Worm (Caenorhabditis elegans): Measurements from ENCODE around the gene F33A8.4.

DNA sequence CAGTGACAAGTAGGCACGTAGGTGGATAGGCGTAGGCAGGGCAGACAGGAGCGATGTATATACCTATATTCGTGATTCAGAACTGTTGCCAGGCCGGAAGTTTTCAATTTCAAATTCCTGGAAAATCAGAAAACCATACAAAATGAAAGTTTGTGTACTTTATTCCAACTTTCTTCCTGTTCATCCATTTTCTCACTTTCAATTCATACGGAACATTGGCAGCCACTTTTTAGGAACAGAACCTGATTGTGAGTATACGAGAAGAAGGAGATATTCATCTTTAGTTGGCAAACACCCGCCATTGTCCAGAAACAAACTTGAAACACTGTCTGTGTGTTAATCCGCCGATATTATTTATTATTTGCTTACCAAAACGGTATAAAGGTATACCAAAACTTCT, 13.1 kb downstream of the F33A8.4 start, which contains the start of gene srlf-15:
- no peak for TF ChIP-seq ztf-11 (tag; optimal IDR thresholded peaks at IDR 0.05)
- TF ChIP-seq lin-15B (tag; optimal IDR thresholded peaks at IDR 0.05), result no peak
- TF ChIP-seq T26A8.4 (GFP tag; IDR thresholded peaks at IDR 0.05), result no peak
- TF ChIP-seq unc-62 (GFP tag; optimal IDR thresholded peaks at IDR 0.05 in 1 of 2), result no peak
- no peak for TF ChIP-seq unc-62 (tag; optimal IDR thresholded peaks at IDR 0.05)
- no peak for TF ChIP-seq mdl-1 (tag; optimal IDR thresholded peaks at IDR 0.05)
- TF ChIP-seq pha-4 (GFP tag; IDR thresholded peaks at IDR 0.05), result no peak
- no peak for TF ChIP-seq pha-4 (tag; optimal IDR thresholded peaks at IDR 0.05)
- no peak for TF ChIP-seq egl-27 (tag; optimal IDR thresholded peaks at IDR 0.05)
- TF ChIP-seq mxl-3 (GFP tag; optimal IDR thresholded peaks at IDR 0.05), result no peak
